Worm (Caenorhabditis elegans) whole organism, L1 larva: ENCODE data around the gene F22B5.5.

Experiments used
- alr-1 ChIP-seq: fragments of 200-800 bp; sonication (Bioruptor generic); optimal IDR thresholded peaks from 2 replicates; lab custom pipeline; 2018; ENCODE audit warnings: borderline replicate concordance, mild to moderate bottlenecking, missing genetic modification characterization, missing compliant biosample characterization
- ztf-4 ChIP-seq: fragments of 150-350 bp; optimal IDR thresholded peaks from 2 replicates; lab custom pipeline; 2014; ENCODE audit warnings: missing biosample characterization, missing genetic modification characterization

ce11 chrII:8428758-8428946 is 25.8 kb downstream of the F22B5.5 start, which contains the start of gene F14E5.2:
- TF ChIP-seq ztf-4 (tag; lab: Kevin White, UChicago) (no peak), alr-1 (tag; lab: Kevin White, UChicago) (no peak)
